Worm (Caenorhabditis elegans): ENCODE measurements around the gene C01G6.4.

The C01G6.4 gene

ce11 chrII:9231240-9231639 is 41.6 kb downstream of the C01G6.4 start, which contains the start of gene gst-13:
TSS of gene gst-13 (plus strand) at chrII:9231457.
- TF ChIP-seq ztf-29 (GFP tag; IDR thresholded peaks at IDR 0.05) (no peak), T22C8.4 (GFP tag; IDR thresholded peaks at IDR 0.05) (no peak), ztf-23 (GFP tag; IDR thresholded peaks at IDR 0.05) (no peak), tab-1 (GFP tag; IDR thresholded peaks at IDR 0.05) (no peak), ref-1 (GFP tag; conservative IDR thresholded peaks at IDR 0.05) (no peak), cog-1 (tag; optimal IDR thresholded peaks at IDR 0.05) (no peak), flt-1 (GFP tag; IDR thresholded peaks at IDR 0.05) (no peak), klf-2 (GFP tag; conservative IDR thresholded peaks at IDR 0.05) (no peak), med-1 (GFP tag; optimal IDR thresholded peaks at IDR 0.05; ENCODE audit: insufficient read depth) (no peak)

ce11 chrII:9227134-9227533 is 45.7 kb downstream of the C01G6.4 start, which contains the start of gene abu-14:
TSS of gene abu-14 (minus strand) at chrII:9227214.
- TF ChIP-seq klf-2 (GFP tag; conservative IDR thresholded peaks at IDR 0.05) (no peak), tab-1 (GFP tag; IDR thresholded peaks at IDR 0.05) (no peak), cog-1 (tag; optimal IDR thresholded peaks at IDR 0.05) (no peak), T22C8.4 (GFP tag; IDR thresholded peaks at IDR 0.05) (no peak), med-1 (GFP tag; optimal IDR thresholded peaks at IDR 0.05; ENCODE audit: insufficient read depth) (no peak), ref-1 (GFP tag; conservative IDR thresholded peaks at IDR 0.05) (no peak), ztf-29 (GFP tag; IDR thresholded peaks at IDR 0.05) (no peak), ztf-23 (GFP tag; IDR thresholded peaks at IDR 0.05) (no peak), flt-1 (GFP tag; IDR thresholded peaks at IDR 0.05) (no peak)

ce11 chrII:9222969-9223368 is 49.9 kb downstream of the C01G6.4 start, which contains the start of gene ZK1067.3:
TSS of gene ZK1067.3 (plus strand) at chrII:9223269.
- no peak for TF ChIP-seq flt-1 (GFP tag; IDR thresholded peaks at IDR 0.05)
- no peak for TF ChIP-seq ztf-23 (GFP tag; IDR thresholded peaks at IDR 0.05)
- no peak for TF ChIP-seq T22C8.4 (GFP tag; IDR thresholded peaks at IDR 0.05)
- no peak for TF ChIP-seq klf-2 (GFP tag; conservative IDR thresholded peaks at IDR 0.05)
- no peak for TF ChIP-seq cog-1 (tag; optimal IDR thresholded peaks at IDR 0.05)
- TF ChIP-seq tab-1 (GFP tag; IDR thresholded peaks at IDR 0.05): no peak
- no peak for TF ChIP-seq med-1 (GFP tag; optimal IDR thresholded peaks at IDR 0.05; ENCODE audit: insufficient read depth)
- TF ChIP-seq ref-1 (GFP tag; conservative IDR thresholded peaks at IDR 0.05): no peak
- no peak for TF ChIP-seq ztf-29 (GFP tag; IDR thresholded peaks at IDR 0.05)
